Worm (Caenorhabditis elegans): ENCODE data around the gene ceh-40.

DNA sequence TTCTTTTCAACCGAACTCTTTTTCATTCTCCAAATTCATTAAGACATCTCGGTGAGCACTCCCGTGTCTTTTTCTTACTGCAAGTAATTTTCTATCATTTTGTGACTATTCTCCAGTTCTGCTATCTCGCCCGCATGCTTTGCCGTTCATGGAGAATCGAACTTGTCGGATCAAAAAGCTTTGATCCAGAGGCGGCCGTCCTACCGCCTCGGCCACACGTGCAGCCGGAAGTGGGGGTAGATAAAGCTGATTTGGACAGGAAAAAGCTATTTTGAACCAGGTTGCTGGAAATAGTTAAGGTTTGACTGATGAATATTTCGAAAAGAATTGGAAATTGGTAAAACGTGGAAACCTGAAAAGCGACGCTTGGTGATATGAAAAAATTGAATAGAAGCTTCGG, 16.3 kb downstream of the ceh-40 start:
- TF ChIP-seq hlh-13 (GFP tag; optimal IDR thresholded peaks at IDR 0.05) (no peak), npax-4 (tag; optimal IDR thresholded peaks at IDR 0.05) (no peak), K09A11.1 (tag; optimal IDR thresholded peaks at IDR 0.05; ENCODE audit: insufficient read depth) (no peak), eyg-1 (tag; optimal IDR thresholded peaks at IDR 0.05) (no peak), sdc-2 (tag; optimal IDR thresholded peaks at IDR 0.05) (no peak), K02D7.2 (tag; optimal IDR thresholded peaks at IDR 0.05) (no peak), madf-2 (tag; optimal IDR thresholded peaks at IDR 0.05) (no peak)

Data from whole organism, late embryonic.